Worm (Caenorhabditis elegans): ENCODE data around the gene dmsr-16.

- TF ChIP-seq flh-1 (GFP tag; optimal IDR thresholded peaks at IDR 0.05) (no peak), unc-39 (tag; optimal IDR thresholded peaks at IDR 0.05) (no peak), ztf-11 (tag; optimal IDR thresholded peaks at IDR 0.05) (no peak), elt-3 (tag; optimal IDR thresholded peaks at IDR 0.05) (no peak), ces-1 (GFP tag; optimal IDR thresholded peaks at IDR 0.05) (no peak), lsy-2 (tag; optimal IDR thresholded peaks at IDR 0.05) (no peak), lin-13 (tag; optimal IDR thresholded peaks at IDR 0.05) (no peak), snpc-4 (tag; optimal IDR thresholded peaks at IDR 0.05) (no peak), pha-4 (tag; optimal IDR thresholded peaks at IDR 0.05) (no peak), nhr-237 (tag; optimal IDR thresholded peaks at IDR 0.05) (no peak)
These were observed 27.2 kb upstream of the dmsr-16 start for ce11 chrV:6836036-6836435.
